Fruit fly (Drosophila melanogaster): ENCODE data around the gene CG42671.

DNA sequence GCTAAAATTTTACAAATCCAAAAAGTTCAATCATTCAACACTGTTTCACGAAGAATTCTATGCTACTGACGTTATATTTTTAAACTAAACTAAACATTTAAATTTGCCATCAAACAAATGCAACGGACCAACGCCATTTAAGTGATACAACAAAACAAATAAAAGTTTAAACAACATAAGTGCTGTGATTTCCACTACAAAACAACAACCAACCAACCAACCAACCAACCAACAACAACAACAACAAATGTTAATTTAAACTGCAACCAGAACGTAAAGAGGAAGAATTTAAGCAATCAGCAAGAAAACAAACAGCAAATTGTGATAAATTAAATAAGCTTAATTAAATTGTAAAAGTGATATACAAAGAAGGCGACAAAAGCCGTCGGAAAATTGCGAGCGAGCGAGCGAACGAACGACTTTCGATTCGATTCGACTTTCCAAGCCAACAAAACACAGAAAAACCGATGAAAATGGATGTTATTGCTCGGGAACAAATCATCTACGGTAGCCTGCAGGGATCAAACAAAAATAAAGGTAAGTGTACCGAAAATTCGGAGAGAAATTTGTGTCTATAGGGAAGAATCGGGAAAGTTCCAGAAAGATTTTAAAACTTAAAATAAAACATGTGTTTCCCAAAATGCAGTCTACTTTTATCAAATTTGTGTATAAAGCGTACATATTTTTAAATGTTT lies 38.3 kb downstream of the CG42671 start:
- TF ChIP-seq h (optimal IDR thresholded peaks at IDR 0.05), result no peak
- TF ChIP-seq Myc (optimal IDR thresholded peaks at IDR 0.05), result no peak
